Worm (Caenorhabditis elegans): ENCODE results near the gene ZK287.7.
A peak's percentile ranks its signal among the peaks of the same experiment; 100 is the strongest.

ZK287.7 gene

ce11 chrV:9692109-9692581 is 717 bp upstream of the ZK287.7 start, which contains the start of gene ztf-9 (continued):
- TF ChIP-seq che-1 (tag; optimal IDR thresholded peaks at IDR 0.05) (peak; percentile 39), ttx-3 (tag; optimal IDR thresholded peaks at IDR 0.05) (no peak), pros-1 (tag; optimal IDR thresholded peaks at IDR 0.05) (peak; percentile 83), ceh-18 (tag; optimal IDR thresholded peaks at IDR 0.05) (peak; percentile 82), dmd-4 (tag; optimal IDR thresholded peaks at IDR 0.05; ENCODE audit: borderline replicate concordance) (no peak), ama-1 (optimal IDR thresholded peaks at IDR 0.05) (no peak), ceh-48 (tag; optimal IDR thresholded peaks at IDR 0.05) (peak; percentile 11), C38D4.7 (GFP tag; optimal IDR thresholded peaks at IDR 0.05) (no peak), ceh-45 (GFP tag; IDR thresholded peaks at IDR 0.05) (no peak), unc-55 (GFP tag; optimal IDR thresholded peaks at IDR 0.05) (no peak), eyg-1 (tag; optimal IDR thresholded peaks at IDR 0.05) (no peak), tbx-7 (tag; optimal IDR thresholded peaks at IDR 0.05) (no peak), fkh-10 (GFP tag; optimal IDR thresholded peaks at IDR 0.05) (no peak), unc-3 (GFP tag; conservative IDR thresholded peaks at IDR 0.05) (no peak), unc-3 (tag; optimal IDR thresholded peaks at IDR 0.05) (no peak), sox-4 (tag; optimal IDR thresholded peaks at IDR 0.05) (peak; percentile 17), pag-3 (tag; optimal IDR thresholded peaks at IDR 0.05; ENCODE audit: borderline replicate concordance) (no peak), madf-2 (tag; optimal IDR thresholded peaks at IDR 0.05) (no peak), hlh-15 (tag; optimal IDR thresholded peaks at IDR 0.05) (no peak), hlh-6 (tag; optimal IDR thresholded peaks at IDR 0.05) (no peak), pat-9 (tag; optimal IDR thresholded peaks at IDR 0.05) (no peak), elt-4 (tag; optimal IDR thresholded peaks at IDR 0.05) (no peak), ceh-22 (tag; optimal IDR thresholded peaks at IDR 0.05) (no peak)

- TF ChIP-seq ref-2 (tag; optimal IDR thresholded peaks at IDR 0.05) = no peak
- no peak for TF ChIP-seq syd-9 (tag; optimal IDR thresholded peaks at IDR 0.05)
- no peak for TF ChIP-seq C08G9.2 (tag; optimal IDR thresholded peaks at IDR 0.05)
- no peak for TF ChIP-seq tbx-2 (tag; optimal IDR thresholded peaks at IDR 0.05)
- no peak for TF ChIP-seq pat-9 (tag; optimal IDR thresholded peaks at IDR 0.05)
Measured at ce11 chrV:9696715-9697114, 3.9 kb downstream of the ZK287.7 start, which contains the start of gene her-1. her-1 (plus strand) TSS chrV:9697015.

DNA sequence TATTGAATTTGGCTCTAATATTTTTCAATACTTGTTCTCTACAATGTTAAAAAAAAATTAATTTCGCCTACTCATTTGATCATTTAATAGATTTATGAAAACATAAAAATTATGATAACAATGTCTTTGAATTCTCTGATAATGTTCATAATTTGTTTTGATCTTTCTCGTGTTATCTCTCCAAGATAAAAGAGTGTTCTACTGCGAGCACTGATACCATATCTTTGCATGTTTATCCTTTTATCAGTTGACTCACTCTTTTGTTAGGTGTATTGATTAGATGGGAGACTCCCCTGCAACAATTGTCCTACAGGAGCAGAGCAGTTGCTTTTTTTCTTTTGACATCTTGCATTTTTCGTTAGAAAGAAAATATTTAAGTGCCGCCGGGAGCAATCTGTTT is 6.4 kb downstream of the ZK287.7 start:
- no peak for TF ChIP-seq pqm-1 (tag; optimal IDR thresholded peaks at IDR 0.05)
- TF ChIP-seq lim-6 (tag; optimal IDR thresholded peaks at IDR 0.05) = no peak
- TF ChIP-seq pha-2 (tag; optimal IDR thresholded peaks at IDR 0.05) = no peak
- no peak for TF ChIP-seq ceh-6 (GFP tag; optimal IDR thresholded peaks at IDR 0.05)
- TF ChIP-seq ets-4 (tag; optimal IDR thresholded peaks at IDR 0.05) = no peak
- TF ChIP-seq elt-2 (tag; optimal IDR thresholded peaks at IDR 0.05) = peak; percentile 99

DNA sequence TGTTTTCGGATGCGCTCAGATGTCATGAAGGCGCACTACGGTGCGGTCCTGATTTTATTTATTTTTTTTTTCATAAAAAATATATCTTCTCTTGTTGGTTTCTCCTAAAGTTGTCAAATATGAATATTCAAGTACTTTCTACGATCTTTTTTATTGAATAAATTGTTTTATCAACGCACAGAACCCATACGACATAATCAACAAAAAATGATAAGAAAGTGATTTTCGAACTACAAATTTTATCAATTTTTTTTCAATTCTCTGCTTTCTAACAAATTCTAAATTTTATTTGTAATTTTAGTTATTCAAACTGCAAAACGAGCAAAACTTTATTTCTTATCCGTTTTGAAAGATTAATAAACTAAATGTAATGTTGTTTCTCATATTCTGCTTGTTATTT is 9.0 kb downstream of the ZK287.7 start:
- peak; percentile 35 for TF ChIP-seq elt-2 (tag; optimal IDR thresholded peaks at IDR 0.05)
- TF ChIP-seq pax-1 (tag; optimal IDR thresholded peaks at IDR 0.05) = no peak
- TF ChIP-seq ceh-30 (tag; optimal IDR thresholded peaks at IDR 0.05) = no peak

DNA sequence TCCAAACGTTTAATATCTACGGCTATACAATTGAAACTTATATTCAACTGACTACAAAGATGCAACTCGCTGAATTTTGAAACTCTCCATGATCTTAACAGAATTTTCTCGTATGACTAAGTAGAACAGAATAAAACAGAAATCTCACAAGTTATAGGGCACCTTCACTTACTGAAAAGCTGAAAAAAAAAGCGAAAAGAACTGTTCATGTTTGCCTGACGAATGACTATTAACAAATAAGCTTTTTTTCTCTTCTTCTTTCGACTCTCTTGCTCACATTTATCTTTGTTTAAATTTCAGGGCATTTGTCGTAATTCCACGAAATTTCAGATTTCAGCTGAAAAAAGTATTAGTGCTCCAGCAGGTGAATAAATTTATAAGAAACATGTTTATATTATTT is 9.9 kb downstream of the ZK287.7 start, which contains the start of gene xbx-6:
xbx-6 (plus strand) TSS at position 301 of the 400 bp plus-strand sequence.
- TF ChIP-seq ceh-2 (tag; optimal IDR thresholded peaks at IDR 0.05) (no peak), pqm-1 (tag; optimal IDR thresholded peaks at IDR 0.05) (no peak), ceh-18 (tag; optimal IDR thresholded peaks at IDR 0.05) (no peak), ceh-31 (tag; optimal IDR thresholded peaks at IDR 0.05) (no peak), ttx-3 (tag; optimal IDR thresholded peaks at IDR 0.05) (no peak), hlh-15 (tag; optimal IDR thresholded peaks at IDR 0.05) (no peak), ceh-22 (tag; optimal IDR thresholded peaks at IDR 0.05) (no peak), pag-3 (tag; optimal IDR thresholded peaks at IDR 0.05; ENCODE audit: borderline replicate concordance) (no peak), C38D4.7 (GFP tag; optimal IDR thresholded peaks at IDR 0.05) (no peak), ceh-30 (tag; optimal IDR thresholded peaks at IDR 0.05) (no peak)

Measured in whole organism, late embryonic.